Fruit fly (Drosophila melanogaster): ENCODE data around the gene CG42586.

Gene CG42586

DNA sequence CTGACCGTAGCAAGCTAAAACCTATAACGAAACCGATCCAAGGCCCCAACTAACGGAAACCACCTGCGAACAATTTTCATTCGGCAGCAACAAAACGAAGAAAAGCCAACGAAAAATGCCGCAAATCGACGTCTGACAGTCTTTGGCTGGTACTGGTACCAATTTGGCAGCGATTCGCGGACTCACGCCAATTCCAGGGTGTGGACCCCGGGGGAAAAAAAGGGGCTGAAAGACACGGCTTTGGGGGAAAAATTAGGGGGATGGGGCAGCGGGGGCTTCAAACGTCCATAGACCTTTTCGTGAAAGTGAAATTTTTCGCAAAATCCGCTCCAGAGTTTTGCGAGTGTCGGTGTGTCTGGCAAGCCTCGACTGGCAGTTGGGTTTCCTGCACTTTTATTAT, 48.0 kb downstream of the CG42586 start:
- TF ChIP-seq CG16779 (tag; optimal IDR thresholded peaks at IDR 0.05) (no peak), Ets96B (tag; optimal IDR thresholded peaks at IDR 0.05) (no peak), acj6 (GFP tag; optimal IDR thresholded peaks at IDR 0.05) (no peak), spab (GFP tag; optimal IDR thresholded peaks at IDR 0.05) (no peak), Met (GFP tag; optimal IDR thresholded peaks at IDR 0.05) (no peak), pdm3 (GFP tag; optimal IDR thresholded peaks at IDR 0.05) (no peak), vri (GFP tag; optimal IDR thresholded peaks at IDR 0.05) (no peak), CG8119 (GFP tag; IDR thresholded peaks at IDR 0.05) (peak; percentile 39; the same call in 1 of the 3 replicates), CG10631 (GFP tag; optimal IDR thresholded peaks at IDR 0.05) (no peak), Eip93F (GFP tag; optimal IDR thresholded peaks at IDR 0.05) (no peak), dac (GFP tag; optimal IDR thresholded peaks at IDR 0.05) (no peak), eg (GFP tag; IDR thresholded peaks at IDR 0.05) (peak; percentile 56; the same call in 1 of the 3 replicates), Hr38 (GFP tag; optimal IDR thresholded peaks at IDR 0.05) (no peak), ss (GFP tag; optimal IDR thresholded peaks at IDR 0.05) (no peak), CG34406 (GFP tag; optimal IDR thresholded peaks at IDR 0.05) (no peak), lz (GFP tag; optimal IDR thresholded peaks at IDR 0.05) (no peak), salr (GFP tag; optimal IDR thresholded peaks at IDR 0.05) (no peak), CG3919 (GFP tag; optimal IDR thresholded peaks at IDR 0.05) (no peak), Eip78C (GFP tag) (no peak), CG15336 (GFP tag; IDR thresholded peaks at IDR 0.05) (0 out of 2 replicates have a peak, but pooled peaks have one; percentile 14), Eip75B (GFP tag; optimal IDR thresholded peaks at IDR 0.05) (no peak), CG4318 (GFP tag; optimal IDR thresholded peaks at IDR 0.05) (no peak)

Data from whole organism, prepupa.